Worm (Caenorhabditis elegans): Measurements from ENCODE around the gene ugt-17.

- TF ChIP-seq flh-1 (GFP tag; optimal IDR thresholded peaks at IDR 0.05), result no peak
- no peak for TF ChIP-seq blmp-1 (tag; optimal IDR thresholded peaks at IDR 0.05)
- no peak for TF ChIP-seq mep-1 (tag; optimal IDR thresholded peaks at IDR 0.05)
- TF ChIP-seq nhr-12 (tag; optimal IDR thresholded peaks at IDR 0.05), result no peak
- TF ChIP-seq ces-1 (GFP tag; optimal IDR thresholded peaks at IDR 0.05), result no peak
- no peak for TF ChIP-seq drap-1 (GFP tag; optimal IDR thresholded peaks at IDR 0.05)
- TF ChIP-seq ham-2 (GFP tag; optimal IDR thresholded peaks at IDR 0.05), result no peak
- no peak for TF ChIP-seq nhr-28 (tag; optimal IDR thresholded peaks at IDR 0.05)
- TF ChIP-seq unc-62 (GFP tag; optimal IDR thresholded peaks at IDR 0.05), result no peak
- TF ChIP-seq lin-13 (tag; optimal IDR thresholded peaks at IDR 0.05), result no peak
- TF ChIP-seq nhr-2 (tag; optimal IDR thresholded peaks at IDR 0.05), result no peak
These were observed 38.0 kb downstream of the ugt-17 start, which contains the start of gene npr-39 for ce11 chrV:10066769-10067168.
